Worm (Caenorhabditis elegans) whole organism, dauer: ENCODE measurements around the gene nhr-164.
"Not testable (repeated sequence)": the region's sequence is repeated elsewhere in the genome, so short reads cannot be mapped to it uniquely, and the experiment has no call there.

ENCODE experiments used
- unc-62 ChIP-seq: sonication (generic microtip); optimal IDR thresholded peaks from 2 replicates; lab custom pipeline; 2017; ENCODE audit warnings: missing biosample characterization, missing genetic modification reagents, missing genetic modification characterization

Gene nhr-164

DNA sequence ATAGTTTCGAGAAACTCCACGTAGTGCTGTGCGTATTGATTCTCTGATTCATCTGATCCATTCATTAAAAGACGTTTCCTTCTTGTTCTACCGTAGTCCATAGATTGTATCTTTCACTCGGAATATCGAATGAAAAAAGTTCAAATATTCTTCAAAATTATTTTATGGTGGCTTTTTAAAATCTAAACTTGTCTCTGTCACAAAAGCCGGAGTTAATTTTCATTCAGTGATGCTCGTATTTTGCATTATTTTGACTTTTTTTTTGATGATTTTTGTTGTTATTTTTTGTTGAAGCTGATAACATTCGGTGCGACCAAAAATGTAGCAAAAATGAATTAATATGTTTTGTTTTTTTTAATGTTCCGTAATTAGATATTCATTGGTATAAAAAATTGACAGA lies at the start of gene nhr-164:
Gene nhr-164 (minus strand): TSS at position 101 of the 400 bp plus-strand sequence.
- TF ChIP-seq unc-62 (GFP tag; lab: Kevin White, UChicago) = no peak

DNA sequence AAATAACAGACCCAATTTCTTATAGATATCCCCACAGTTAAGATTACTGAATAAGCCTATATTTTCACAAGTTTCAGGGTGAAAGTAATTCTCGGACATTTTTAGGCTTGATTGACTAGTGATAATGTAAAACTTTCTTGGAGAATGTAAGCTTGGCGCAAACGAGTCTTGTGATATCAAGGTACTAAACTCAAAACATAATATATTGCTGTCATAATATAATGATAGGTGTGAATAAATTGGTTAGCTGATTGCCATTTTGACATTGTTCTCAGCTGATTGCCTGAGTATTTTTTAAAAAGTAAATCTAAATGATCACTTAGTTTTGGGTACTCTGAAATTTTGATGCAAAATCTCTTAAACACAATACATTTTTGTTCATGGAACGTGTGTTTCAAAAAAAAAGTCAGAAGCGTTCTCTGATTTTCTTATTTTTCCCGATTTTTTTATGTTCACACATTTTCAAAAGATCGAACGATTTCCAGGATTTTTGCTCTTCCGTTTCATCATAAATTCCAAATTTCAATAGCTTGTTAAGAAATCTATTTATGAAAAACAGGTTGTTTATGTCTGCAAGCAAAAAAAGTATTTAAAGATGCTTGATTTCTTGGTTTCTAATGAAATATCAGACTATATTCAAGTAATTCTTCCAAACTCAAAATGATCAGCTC lies 45.9 kb upstream of the nhr-164 start, which contains the start of the genes srw-19 and srx-51:
Gene srw-19 (minus strand): TSS at position 101 of the 671 bp plus-strand sequence.
Gene srx-51 (plus strand): TSS at position 621 of the 671 bp plus-strand sequence.
- TF ChIP-seq unc-62 (GFP tag; lab: Kevin White, UChicago) = no peak

DNA sequence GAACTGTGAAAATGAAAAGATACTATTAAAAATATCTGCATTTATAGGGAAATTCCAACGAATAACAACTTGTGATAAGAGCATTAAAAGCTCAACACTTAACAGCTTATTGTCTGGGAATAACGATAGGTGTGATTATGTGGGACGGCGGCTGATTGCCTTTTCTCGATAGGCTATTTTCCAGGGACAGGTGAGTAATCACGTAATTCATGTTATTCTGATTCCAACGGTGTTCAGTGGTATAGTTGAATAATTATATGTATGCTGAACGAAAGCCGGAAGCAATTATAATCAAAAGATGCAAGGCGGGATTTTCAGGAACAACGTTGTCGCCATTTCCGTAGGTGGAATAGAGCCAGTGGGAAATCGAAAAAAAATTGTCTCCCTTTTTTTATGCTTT lies 41.4 kb upstream of the nhr-164 start, which contains the start of gene srw-17:
Gene srw-17 (minus strand): TSS at position 101 of the 400 bp plus-strand sequence.
- TF ChIP-seq unc-62 (GFP tag; lab: Kevin White, UChicago) = no peak

DNA sequence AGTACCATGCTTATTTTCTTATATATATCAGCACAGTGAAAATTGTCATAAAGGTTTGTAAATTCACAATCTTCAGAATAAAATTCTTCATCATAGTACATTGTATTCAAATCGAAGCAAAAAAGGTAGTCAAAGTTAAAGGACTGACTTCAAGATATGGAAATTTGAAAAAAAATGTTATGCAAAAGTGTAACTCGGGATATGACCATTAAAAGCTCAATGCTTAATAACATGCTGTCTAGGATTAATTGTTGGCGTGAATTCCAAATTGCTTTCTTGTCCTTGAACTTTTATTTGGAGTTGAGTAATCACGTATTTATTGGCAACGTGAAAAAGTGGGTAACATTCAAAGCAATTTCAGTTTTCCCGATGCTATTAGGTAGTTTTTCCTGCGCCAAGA lies 39.2 kb upstream of the nhr-164 start, which contains the start of gene srw-16:
Gene srw-16 (minus strand): TSS at position 101 of the 400 bp plus-strand sequence.
- TF ChIP-seq unc-62 (GFP tag; lab: Kevin White, UChicago) = no peak

DNA sequence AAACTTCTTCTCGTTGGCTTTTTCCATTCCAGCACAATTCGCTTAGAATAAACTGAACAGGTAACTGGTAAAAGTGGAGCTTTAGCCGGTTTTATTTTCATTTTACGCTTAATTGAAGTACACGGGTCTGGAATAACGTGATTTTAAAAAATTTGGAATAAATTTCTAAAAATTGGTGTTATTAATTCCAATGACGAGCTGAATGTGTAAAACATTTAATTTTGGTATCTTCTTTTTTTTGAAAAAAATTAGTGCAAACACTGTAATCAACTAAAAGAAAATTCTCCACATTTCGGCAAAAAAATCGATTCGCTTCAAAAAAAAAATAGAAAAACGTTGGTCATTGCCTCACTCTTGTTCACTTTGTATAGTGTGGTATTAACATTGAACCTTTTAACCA lies 36.7 kb upstream of the nhr-164 start, which contains the start of gene T10H4.4:
Gene T10H4.4 (minus strand): TSS at position 101 of the 400 bp plus-strand sequence.
- no peak for TF ChIP-seq unc-62 (GFP tag; lab: Kevin White, UChicago)

- no peak for TF ChIP-seq unc-62 (GFP tag; lab: Kevin White, UChicago)
Observed at ce11 chrV:15268302-15268701, 32.7 kb upstream of the nhr-164 start, which contains the start of gene srw-22. Gene srw-22 (plus strand): TSS chrV:15268602.

ce11 chrV:15267405-15267804 lies 31.8 kb upstream of the nhr-164 start, which contains the start of gene T10H4.13:
Gene T10H4.13 (minus strand): TSS chrV:15267505.
- no peak for TF ChIP-seq unc-62 (GFP tag; lab: Kevin White, UChicago)

ce11 chrV:15265814-15266213 lies 30.3 kb upstream of the nhr-164 start, which contains the start of gene M01B2.13:
Gene M01B2.13 (minus strand): TSS chrV:15265914.
- no peak for TF ChIP-seq unc-62 (GFP tag; lab: Kevin White, UChicago)

- no peak for TF ChIP-seq unc-62 (GFP tag; lab: Kevin White, UChicago)
Observed at ce11 chrV:15264131-15264530, 28.6 kb upstream of the nhr-164 start, which contains the start of gene M01B2.12. Gene M01B2.12 (minus strand): TSS chrV:15264231.

DNA sequence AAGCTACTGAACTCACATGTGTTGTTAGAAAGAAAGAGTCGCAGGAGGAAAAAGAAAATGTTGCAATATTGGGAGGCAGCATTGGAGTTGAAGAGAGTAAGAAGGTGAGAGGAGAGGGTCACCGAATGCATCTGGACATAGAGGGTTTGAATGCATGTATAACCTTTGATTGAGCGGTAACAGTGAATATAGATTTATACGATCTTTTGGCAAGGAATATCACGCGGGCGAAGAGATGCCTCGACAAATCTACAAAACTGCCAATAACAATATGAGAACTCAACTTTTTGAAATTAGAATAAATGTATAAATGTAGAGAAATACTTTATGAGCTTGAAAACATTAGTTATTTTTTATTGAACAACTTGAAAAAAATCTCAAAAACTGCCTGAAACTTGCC lies 26.8 kb upstream of the nhr-164 start, which contains the start of gene M01B2.10:
Gene M01B2.10 (minus strand): TSS at position 101 of the 400 bp plus-strand sequence.
- not testable (repeated sequence) for TF ChIP-seq unc-62 (GFP tag; lab: Kevin White, UChicago)

- TF ChIP-seq unc-62 (GFP tag; lab: Kevin White, UChicago) = no peak
Observed at ce11 chrV:15259904-15260303, 24.3 kb upstream of the nhr-164 start, which contains the start of gene M01B2.8. Gene M01B2.8 (plus strand): TSS chrV:15260204.

ce11 chrV:15259049-15259448 lies 23.5 kb upstream of the nhr-164 start, which contains the start of gene srsx-37:
Gene srsx-37 (minus strand): TSS chrV:15259149.
- no peak for TF ChIP-seq unc-62 (GFP tag; lab: Kevin White, UChicago)

DNA sequence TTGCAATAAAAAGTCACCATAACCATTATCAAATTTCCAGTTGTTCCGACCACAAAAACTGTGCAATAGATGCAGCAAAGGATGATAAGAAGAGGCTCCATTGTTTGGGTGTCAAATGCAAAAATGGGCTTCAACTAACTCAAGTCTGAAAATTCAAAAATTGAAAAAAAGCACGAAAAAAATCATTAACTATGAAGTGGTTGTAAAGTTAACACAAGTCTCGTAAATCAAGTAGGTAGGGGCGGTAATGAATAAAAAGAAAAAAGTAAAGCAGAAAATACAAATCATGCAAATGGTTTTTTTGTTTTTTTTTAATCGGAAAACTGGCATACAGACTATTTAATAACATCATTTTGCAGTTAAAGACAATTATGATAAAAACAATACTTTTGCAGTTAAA lies 21.1 kb upstream of the nhr-164 start, which contains the start of gene srsx-39:
Gene srsx-39 (minus strand): TSS at position 101 of the 400 bp plus-strand sequence.
- not testable (repeated sequence) for TF ChIP-seq unc-62 (GFP tag; lab: Kevin White, UChicago)

- no peak for TF ChIP-seq unc-62 (GFP tag; lab: Kevin White, UChicago)
Observed at ce11 chrV:15253529-15253928, 18.0 kb upstream of the nhr-164 start, which contains the start of gene srbc-75. Gene srbc-75 (plus strand): TSS chrV:15253829.

DNA sequence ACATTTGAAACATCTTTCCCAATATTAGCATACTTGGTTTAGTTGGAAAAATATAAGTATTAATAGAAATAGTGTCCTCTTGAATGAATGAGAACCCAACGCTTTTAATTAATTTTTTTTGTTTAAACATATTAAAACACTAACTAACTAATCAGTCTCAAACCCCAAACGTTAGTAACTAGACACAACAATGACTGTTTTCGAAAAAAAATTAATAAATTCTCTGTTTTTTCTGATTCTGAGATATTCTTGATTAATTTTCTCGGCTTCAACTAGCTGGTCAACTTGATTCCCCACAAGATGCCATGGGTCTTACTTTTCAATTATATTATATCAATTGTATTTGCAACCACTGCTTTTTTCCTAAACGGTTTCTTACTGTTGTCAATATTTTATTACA lies 16.5 kb upstream of the nhr-164 start, which contains the start of gene srbc-76:
Gene srbc-76 (plus strand): TSS at position 301 of the 400 bp plus-strand sequence.
- TF ChIP-seq unc-62 (GFP tag; lab: Kevin White, UChicago) = no peak

DNA sequence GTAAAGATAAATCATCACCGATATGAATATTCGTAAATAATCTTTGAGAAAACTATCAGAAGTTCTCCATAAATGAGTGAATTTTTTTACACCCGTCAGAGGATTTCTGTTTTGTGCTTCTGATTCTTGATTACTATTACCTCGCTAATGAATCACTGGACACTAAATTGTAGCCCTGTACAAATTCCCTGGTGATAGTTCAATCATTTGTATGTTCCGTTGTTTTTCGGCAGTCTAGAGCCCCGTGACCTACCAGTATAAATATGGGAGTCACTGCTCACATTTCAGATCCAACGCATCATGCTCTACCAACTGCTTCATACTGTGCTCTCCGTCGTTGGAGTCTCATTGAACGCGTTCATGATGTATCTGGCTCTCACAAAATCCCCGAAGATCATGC lies 14.7 kb upstream of the nhr-164 start, which contains the start of gene srd-28:
Gene srd-28 (plus strand): TSS at position 301 of the 400 bp plus-strand sequence.
- not testable (repeated sequence) for TF ChIP-seq unc-62 (GFP tag; lab: Kevin White, UChicago)
